Worm (Caenorhabditis elegans) whole organism, early embryonic: ENCODE measurements around the gene Y69E1A.3.

Experiments used
- ama-1 ChIP-seq: fragments of 150-350 bp; optimal IDR thresholded peaks from 2 replicates; lab custom pipeline; 2014
- pes-1 ChIP-seq: fragments of 200-800 bp; sonication (Bioruptor generic); IDR thresholded peaks from 2 replicates; pipeline ENCODE4 v1.3.6; 2022; ENCODE audit warnings: missing genetic modification reagents, missing genetic modification characterization, missing compliant biosample characterization

- TF ChIP-seq ama-1, result no peak
- TF ChIP-seq pes-1 (GFP tag; lab: Robert Waterston, UW), result no peak
These were observed 19.0 kb upstream of the Y69E1A.3 start, which contains the start of the genes dnc-1 and lsm-7 for ce11 chrIV:10933062-10933552.
